Fruit fly (Drosophila melanogaster) whole organism, adult: Measurements from ENCODE around the gene Rab30.

Source experiments
- CG7101 ChIP-seq: fragments of 200-800 bp; sonication (Bioruptor generic); optimal IDR thresholded peaks from 2 replicates; lab custom pipeline; 2018; ENCODE audit warnings: missing biosample characterization, mild to moderate bottlenecking, missing genetic modification characterization, moderate library complexity
- Crg-1 ChIP-seq: fragments of 200-800 bp; sonication (Bioruptor generic); optimal IDR thresholded peaks from 2 replicates; lab custom pipeline; 2016; ENCODE audit warnings: missing biosample characterization, missing genetic modification characterization
- kay ChIP-seq: fragments of 200-800 bp; sonication (Bioruptor generic); peaks from one replicate; lab custom pipeline; 2016; ENCODE audit warnings: missing biosample characterization, missing genetic modification characterization, borderline replicate concordance
- ovo ChIP-seq: fragments of 200-800 bp; sonication (Bioruptor generic); optimal IDR thresholded peaks from 2 replicates; lab custom pipeline; 2016; ENCODE audit warnings: missing biosample characterization, missing genetic modification characterization

- no peak for TF ChIP-seq kay
- no peak for TF ChIP-seq Crg-1 (GFP tag; lab: Kevin White, UChicago)
- TF ChIP-seq CG7101 (tag; lab: Kevin White, UChicago), result no peak
- peak; percentile 38 for TF ChIP-seq ovo (GFP tag; lab: Kevin White, UChicago)
Observed at dm6 chr2L:7043039-7043905, 10.9 kb upstream of the Rab30 start.
